Worm (Caenorhabditis elegans): ENCODE measurements around the gene R07C12.1.
"Not testable (repeated sequence)": the region's sequence is repeated elsewhere in the genome, so short reads cannot be mapped to it uniquely, and the experiment has no call there.

- not testable (repeated sequence) for TF ChIP-seq klf-2 (GFP tag; conservative IDR thresholded peaks at IDR 0.05); flt-1 (GFP tag; IDR thresholded peaks at IDR 0.05); med-1 (GFP tag; optimal IDR thresholded peaks at IDR 0.05; ENCODE audit: insufficient read depth)
- 0 out of 2 replicates have a peak, but pooled peaks have one; percentile 39 for TF ChIP-seq ztf-23 (GFP tag; IDR thresholded peaks at IDR 0.05)
Measured at ce11 chrIV:4180032-4180431, 27.8 kb downstream of the R07C12.1 start.

Data from whole organism, midembryonic.